Fruit fly (Drosophila melanogaster): ENCODE results near the gene ctrip.

The ctrip gene

dm6 chr3R:4740592-4741500 lies 71.0 kb downstream of the ctrip start:
- TF ChIP-seq CG17801 (GFP tag; optimal IDR thresholded peaks at IDR 0.05; ENCODE audit: partially characterized antibody), result peak; percentile 68

dm6 chr3R:4739492-4740431 lies 72.1 kb downstream of the ctrip start:
- TF ChIP-seq CG17801 (GFP tag; optimal IDR thresholded peaks at IDR 0.05; ENCODE audit: partially characterized antibody), result peak; percentile 34

- TF ChIP-seq CG17801 (GFP tag; optimal IDR thresholded peaks at IDR 0.05; ENCODE audit: partially characterized antibody), result no peak
These were observed 72.8 kb downstream of the ctrip start for dm6 chr3R:4739192-4739491.

- TF ChIP-seq CG17801 (GFP tag; optimal IDR thresholded peaks at IDR 0.05; ENCODE audit: partially characterized antibody), result no peak
These were observed 73.3 kb downstream of the ctrip start for dm6 chr3R:4738494-4739191.

All from ovary, adult (tissue).